Worm (Caenorhabditis elegans) whole organism, L1 larva: Measurements from ENCODE around the gene zyg-11.
A peak's percentile ranks its signal among the peaks of the same experiment; 100 is the strongest.

ENCODE experiments used
- C04F5.9 ChIP-seq: sonication (generic microtip); optimal IDR thresholded peaks from 2 replicates; lab custom pipeline; 2016; ENCODE audit warnings: missing genetic modification characterization, missing compliant biosample characterization
- F16B12.6 ChIP-seq: fragments of 150-350 bp; optimal IDR thresholded peaks from 2 replicates; lab custom pipeline; 2014; ENCODE audit warnings: missing biosample characterization, missing genetic modification characterization
- Y116A8C.19 ChIP-seq: sonication (generic microtip); optimal IDR thresholded peaks from 2 replicates; lab custom pipeline; 2016; ENCODE audit warnings: missing compliant biosample characterization, missing genetic modification characterization, borderline replicate concordance
- aha-1 ChIP-seq: fragments of 150-350 bp; optimal IDR thresholded peaks from 2 replicates; lab custom pipeline; 2014; ENCODE audit warnings: missing biosample characterization, missing genetic modification characterization
- aly-2 ChIP-seq: fragments of 150-350 bp; optimal IDR thresholded peaks from 2 replicates; lab custom pipeline; 2014; ENCODE audit warnings: missing biosample characterization, missing genetic modification characterization
- ama-1 ChIP-seq: fragments of 150-350 bp; optimal IDR thresholded peaks from 2 replicates; lab custom pipeline; 2014
- blmp-1 ChIP-seq: fragments of 150-350 bp; optimal IDR thresholded peaks from 2 replicates; lab custom pipeline; 2014; ENCODE audit warnings: missing biosample characterization, missing genetic modification characterization
- ceh-8 ChIP-seq: fragments of 200-800 bp; sonication (Bioruptor generic); optimal IDR thresholded peaks from 2 replicates; lab custom pipeline; 2018; ENCODE audit warnings: mild to moderate bottlenecking, missing genetic modification characterization, moderate library complexity, missing compliant biosample characterization
- ceh-82 ChIP-seq, 3 experiments: fragments of 150-350 bp in 1 of 3; sonication (generic microtip) in 2 of 3; optimal IDR thresholded peaks; 2 replicates each; lab custom pipeline; 2014 to 2017; ENCODE audit warnings: missing biosample characterization in 3 of 3, missing genetic modification characterization in 3 of 3
- ceh-88 ChIP-seq: fragments of 200-800 bp; sonication (Bioruptor generic); IDR thresholded peaks from 2 replicates; pipeline ENCODE4 v1.3.6; 2022; ENCODE audit warnings: missing genetic modification characterization, missing compliant biosample characterization
- ceh-90 ChIP-seq: sonication (generic microtip); optimal IDR thresholded peaks from 2 replicates; lab custom pipeline; 2016; ENCODE audit warnings: missing genetic modification characterization, missing compliant biosample characterization
- dpl-1 ChIP-seq, 3 experiments: fragments of 150-350 bp in 2 of 3; sonication (generic microtip) in 1 of 3; optimal IDR thresholded peaks; 2 replicates each; lab custom pipeline; 2014 to 2017; ENCODE audit warnings: missing biosample characterization in 3 of 3, missing genetic modification characterization in 3 of 3, missing genetic modification reagents in 3 of 3
- dsc-1 ChIP-seq: sonication (generic microtip); optimal IDR thresholded peaks from 2 replicates; lab custom pipeline; 2016; ENCODE audit warnings: mild to moderate bottlenecking, missing genetic modification characterization, missing compliant biosample characterization
- efl-1 ChIP-seq, 4 experiments: fragments of 150-350 bp; optimal IDR thresholded peaks in 3 of 4; peaks in 1 of 4; 1 replicate in 1 of 4; 2 replicates in 3 of 4; lab custom pipeline; 2014; ENCODE audit warnings: missing biosample characterization in 2 of 4, missing genetic modification characterization in 2 of 4, missing genetic modification reagents in 2 of 4
- efl-3 ChIP-seq: fragments of 200-800 bp; sonication (Bioruptor generic); optimal IDR thresholded peaks from 2 replicates; lab custom pipeline; 2018; ENCODE audit warnings: mild to moderate bottlenecking, missing genetic modification characterization, missing compliant biosample characterization
- egl-13 ChIP-seq: sonication (generic microtip); optimal IDR thresholded peaks from 2 replicates; lab custom pipeline; 2016; ENCODE audit warnings: missing genotype, missing genetic modification reagents, missing genetic modification characterization, missing compliant biosample characterization
- elt-2 ChIP-seq: sonication (generic microtip); optimal IDR thresholded peaks from 2 replicates; lab custom pipeline; 2016; ENCODE audit warnings: missing genetic modification characterization, mild to moderate bottlenecking, inconsistent platforms, missing compliant biosample characterization, missing genetic modification reagents
- fkh-10 ChIP-seq: sonication (generic microtip); optimal IDR thresholded peaks from 2 replicates; lab custom pipeline; 2017; ENCODE audit warnings: missing biosample characterization, missing genetic modification reagents, missing genetic modification characterization
- fkh-8 ChIP-seq: sonication (generic microtip); optimal IDR thresholded peaks from 2 replicates; lab custom pipeline; 2016; ENCODE audit warnings: mild to moderate bottlenecking, missing genetic modification characterization, missing compliant biosample characterization
- fos-1 ChIP-seq: fragments of 150-350 bp; optimal IDR thresholded peaks from 2 replicates; lab custom pipeline; 2014; ENCODE audit warnings: missing biosample characterization, missing genetic modification characterization
- grh-1 ChIP-seq: fragments of 200-800 bp; sonication (Bioruptor generic); IDR thresholded peaks from 2 replicates; pipeline ENCODE4 v1.3.6; 2022; ENCODE audit warnings: missing genetic modification reagents, missing genetic modification characterization, missing compliant biosample characterization
- hpl-2 ChIP-seq: fragments of 150-350 bp; optimal IDR thresholded peaks from 2 replicates; lab custom pipeline; 2014; ENCODE audit warnings: missing biosample characterization, missing genetic modification reagents, missing genetic modification characterization
- irx-1 ChIP-seq: sonication (generic microtip); optimal IDR thresholded peaks from 2 replicates; lab custom pipeline; 2016; ENCODE audit warnings: missing genetic modification characterization, missing compliant biosample characterization
- jun-1 ChIP-seq: fragments of 150-350 bp; optimal IDR thresholded peaks from 2 replicates; lab custom pipeline; 2014; ENCODE audit warnings: missing biosample characterization, missing genetic modification reagents, missing genetic modification characterization
- lin-13 ChIP-seq: fragments of 150-350 bp; optimal IDR thresholded peaks from 2 replicates; lab custom pipeline; 2014; ENCODE audit warnings: missing biosample characterization, missing genetic modification reagents, missing genetic modification characterization
- lin-14 ChIP-seq: fragments of 200-800 bp; sonication (Bioruptor generic); optimal IDR thresholded peaks from 2 replicates; lab custom pipeline; 2018; ENCODE audit warnings: mild to moderate bottlenecking, missing genetic modification characterization, moderate library complexity, missing compliant biosample characterization
- lsy-2 ChIP-seq, 2 experiments: fragments of 150-350 bp; optimal IDR thresholded peaks; 2 replicates each; lab custom pipeline; 2014; ENCODE audit warnings: missing biosample characterization in 2 of 2, missing genetic modification characterization in 2 of 2
- mab-9 ChIP-seq: fragments of 200-800 bp; sonication (Bioruptor generic); IDR thresholded peaks from 2 replicates; pipeline ENCODE4 v1.3.6; 2022; ENCODE audit warnings: missing genetic modification reagents, missing genetic modification characterization, missing compliant biosample characterization
- mef-2 ChIP-seq: fragments of 150-350 bp; optimal IDR thresholded peaks from 2 replicates; lab custom pipeline; 2014; ENCODE audit warnings: missing biosample characterization, missing genetic modification characterization
- nhr-11 ChIP-seq: fragments of 150-350 bp; optimal IDR thresholded peaks from 2 replicates; lab custom pipeline; 2014; ENCODE audit warnings: missing biosample characterization, missing genetic modification characterization
- nhr-12 ChIP-seq: sonication (generic microtip); optimal IDR thresholded peaks from 2 replicates; lab custom pipeline; 2017; ENCODE audit warnings: missing biosample characterization, missing genetic modification characterization
- nhr-20 ChIP-seq: sonication (generic microtip); optimal IDR thresholded peaks from 2 replicates; lab custom pipeline; 2016; ENCODE audit warnings: mild to moderate bottlenecking, missing genetic modification characterization, missing compliant biosample characterization
- nhr-28 ChIP-seq: fragments of 150-350 bp; optimal IDR thresholded peaks from 2 replicates; lab custom pipeline; 2014; ENCODE audit warnings: missing biosample characterization, missing genetic modification characterization
- nhr-47 ChIP-seq: sonication (generic microtip); optimal IDR thresholded peaks from 2 replicates; lab custom pipeline; 2016; ENCODE audit warnings: mild to moderate bottlenecking, missing genetic modification characterization, moderate library complexity, missing compliant biosample characterization
- nhr-76 ChIP-seq: sonication (generic microtip); optimal IDR thresholded peaks from 2 replicates; lab custom pipeline; 2017; ENCODE audit warnings: missing biosample characterization, missing genetic modification characterization
- nhr-84 ChIP-seq: sonication (generic microtip); optimal IDR thresholded peaks from 2 replicates; lab custom pipeline; 2017; ENCODE audit warnings: missing biosample characterization, missing genetic modification characterization
- pax-3 ChIP-seq: fragments of 200-800 bp; sonication (Bioruptor generic); optimal IDR thresholded peaks from 2 replicates; lab custom pipeline; 2018; ENCODE audit warnings: mild to moderate bottlenecking, missing genetic modification characterization, moderate library complexity, missing compliant biosample characterization
- pqm-1 ChIP-seq: sonication (generic microtip); optimal IDR thresholded peaks from 3 replicates; lab custom pipeline; 2017; ENCODE audit warnings: missing biosample characterization, missing genetic modification characterization
- skn-1 ChIP-seq: fragments of 150-350 bp; optimal IDR thresholded peaks from 2 replicates; lab custom pipeline; 2014; ENCODE audit warnings: missing biosample characterization, missing genetic modification characterization
- snu-23 ChIP-seq: sonication (generic microtip); optimal IDR thresholded peaks from 2 replicates; lab custom pipeline; 2016; ENCODE audit warnings: missing genetic modification characterization, missing compliant biosample characterization
- sptf-1 ChIP-seq: fragments of 150-350 bp; optimal IDR thresholded peaks from 2 replicates; lab custom pipeline; 2014; ENCODE audit warnings: missing biosample characterization, missing genetic modification characterization
- sup-37 ChIP-seq: fragments of 200-800 bp; sonication (Bioruptor generic); optimal IDR thresholded peaks from 2 replicates; lab custom pipeline; 2018; ENCODE audit warnings: mild to moderate bottlenecking, missing genetic modification characterization, missing compliant biosample characterization
- swsn-7 ChIP-seq: sonication (generic microtip); optimal IDR thresholded peaks from 2 replicates; lab custom pipeline; 2016; ENCODE audit warnings: missing genetic modification characterization, missing compliant biosample characterization
- tbx-2 ChIP-seq: sonication (generic microtip); optimal IDR thresholded peaks from 2 replicates; lab custom pipeline; 2016; ENCODE audit warnings: missing genetic modification characterization, missing compliant biosample characterization
- tlp-1 ChIP-seq: fragments of 150-350 bp; optimal IDR thresholded peaks from 2 replicates; lab custom pipeline; 2014; ENCODE audit warnings: missing biosample characterization, missing genetic modification characterization
- unc-130 ChIP-seq: fragments of 150-350 bp; optimal IDR thresholded peaks from 2 replicates; lab custom pipeline; 2017; ENCODE audit warnings: missing biosample characterization, missing genetic modification characterization, inconsistent platforms
- unc-86 ChIP-seq: sonication (generic microtip); optimal IDR thresholded peaks from 2 replicates; lab custom pipeline; 2016; ENCODE audit warnings: missing genetic modification characterization, missing compliant biosample characterization
- unc-98 ChIP-seq: fragments of 200-800 bp; sonication (Bioruptor generic); IDR thresholded peaks from 2 replicates; pipeline ENCODE4 v1.3.6; 2022; ENCODE audit warnings: missing genetic modification characterization, missing compliant biosample characterization
- vab-15 ChIP-seq: sonication (generic microtip); optimal IDR thresholded peaks from 2 replicates; lab custom pipeline; 2017; ENCODE audit warnings: missing genotype, mild to moderate bottlenecking, missing genetic modification characterization, missing compliant biosample characterization
- xbp-1 ChIP-seq: sonication (generic microtip); optimal IDR thresholded peaks from 2 replicates; lab custom pipeline; 2016; ENCODE audit warnings: missing genetic modification characterization, missing compliant biosample characterization
- zag-1 ChIP-seq: fragments of 150-350 bp; optimal IDR thresholded peaks from 2 replicates; lab custom pipeline; 2014; ENCODE audit warnings: missing biosample characterization, missing genetic modification characterization

Gene zyg-11

DNA sequence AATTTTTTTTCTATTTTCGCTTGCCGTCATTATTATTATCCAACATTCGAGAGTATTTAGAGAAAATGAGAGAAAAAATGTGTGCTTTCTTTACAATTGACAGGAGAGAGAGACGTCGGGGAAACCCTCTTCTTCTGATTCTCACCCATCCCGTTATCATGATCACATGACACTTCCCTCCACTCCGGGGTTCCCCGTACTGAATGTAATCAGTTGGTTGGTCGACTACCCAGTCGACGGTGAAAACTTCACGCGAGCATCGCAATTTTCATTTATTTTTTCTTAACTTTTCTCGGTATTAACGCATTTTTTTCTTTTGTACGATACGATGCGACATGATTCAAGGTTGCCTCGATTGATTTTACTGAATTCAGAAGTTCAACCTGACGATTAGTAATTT is 1.3 kb upstream of the zyg-11 start (continued):
- TF ChIP-seq aha-1 (tag; lab: Kevin White, UChicago) (no peak), snu-23 (peak; percentile 63), unc-130 (tag; lab: Kevin White, UChicago) (peak; percentile 91), fos-1 (tag; lab: Kevin White, UChicago) (no peak), C04F5.9 (tag; lab: Kevin White, UChicago) (no peak), vab-15 (tag; lab: Kevin White, UChicago) (no peak)

- TF ChIP-seq pqm-1 (tag; lab: Kevin White, UChicago) (no peak), nhr-28 (no peak), jun-1 (tag; lab: Kevin White, UChicago) (peak; percentile 54), unc-130 (tag; lab: Kevin White, UChicago) (peak; percentile 66), unc-86 (tag; lab: Kevin White, UChicago) (no peak), tlp-1 (tag; lab: Kevin White, UChicago) (no peak), snu-23 (peak; percentile 88), sup-37 (no peak), lsy-2 (tag; optimal IDR thresholded peaks at IDR 0.05; lab: Kevin White, UChicago) (peak; percentile 46 to 82), efl-1 (optimal IDR thresholded peaks at IDR 0.05; lab: Kevin White, UChicago) (peak; percentile 17 to 43), efl-1 (GFP tag; optimal IDR thresholded peaks at IDR 0.05 in 1 of 2; lab: Kevin White, UChicago) (peak; percentile 7 to 95), aly-2 (tag; lab: Kevin White, UChicago) (no peak), fos-1 (tag; lab: Kevin White, UChicago) (no peak), ceh-82 (tag; optimal IDR thresholded peaks at IDR 0.05; lab: Kevin White, UChicago) (peak in 1 of 3 experiments; percentile 27), ceh-88 (GFP tag; lab: Robert Waterston, UW) (peak; percentile 22; the same call in 1 of the 2 replicates), nhr-47 (tag; lab: Kevin White, UChicago) (peak; percentile 53), sptf-1 (tag; lab: Kevin White, UChicago) (no peak), egl-13 (no peak), C04F5.9 (tag; lab: Kevin White, UChicago) (no peak), pax-3 (no peak), grh-1 (peak; percentile 59), ceh-90 (tag; lab: Kevin White, UChicago) (no peak), ceh-8 (GFP tag; lab: Kevin White, UChicago) (no peak), unc-98 (GFP tag; lab: Robert Waterston, UW) (no peak), nhr-11 (tag; lab: Kevin White, UChicago) (no peak), mab-9 (GFP tag; lab: Robert Waterston, UW) (0 out of 2 replicates have a peak, but pooled peaks have one; percentile 39), lin-13 (GFP tag; lab: Kevin White, UChicago) (peak; percentile 56), tbx-2 (tag; lab: Kevin White, UChicago) (peak; percentile 69), irx-1 (peak; percentile 22), F16B12.6 (no peak), zag-1 (tag; lab: Kevin White, UChicago) (no peak), dpl-1 (GFP tag; optimal IDR thresholded peaks at IDR 0.05; lab: Kevin White, UChicago) (peak in 2 of 3 experiments; percentile 52 to 57), nhr-20 (tag; lab: Kevin White, UChicago) (peak; percentile 97), fkh-8 (tag; lab: Kevin White, UChicago) (no peak), nhr-12 (tag; lab: Kevin White, UChicago) (no peak), xbp-1 (tag; lab: Kevin White, UChicago) (peak; percentile 43), swsn-7 (tag; lab: Kevin White, UChicago) (peak; percentile 80), lin-14 (GFP tag; lab: Kevin White, UChicago) (peak; percentile 93), hpl-2 (GFP tag; lab: Kevin White, UChicago) (peak; percentile 50), dsc-1 (tag; lab: Kevin White, UChicago) (no peak), nhr-76 (tag; lab: Kevin White, UChicago) (no peak), mef-2 (tag; lab: Kevin White, UChicago) (no peak), skn-1 (tag; lab: Kevin White, UChicago) (peak; percentile 64), blmp-1 (tag; lab: Kevin White, UChicago) (peak; percentile 92), fkh-10 (GFP tag; lab: Kevin White, UChicago) (no peak), Y116A8C.19 (tag; lab: Kevin White, UChicago) (no peak), elt-2 (tag; lab: Kevin White, UChicago) (peak; percentile 82), ama-1 (lab: Kevin White, UChicago) (peak; percentile 32), nhr-84 (tag; lab: Kevin White, UChicago) (no peak), efl-3 (no peak)
Observed at ce11 chrII:8016761-8017160, 719 bp upstream of the zyg-11 start.
